Worm (Caenorhabditis elegans): ENCODE data around the gene rabs-5.

DNA sequence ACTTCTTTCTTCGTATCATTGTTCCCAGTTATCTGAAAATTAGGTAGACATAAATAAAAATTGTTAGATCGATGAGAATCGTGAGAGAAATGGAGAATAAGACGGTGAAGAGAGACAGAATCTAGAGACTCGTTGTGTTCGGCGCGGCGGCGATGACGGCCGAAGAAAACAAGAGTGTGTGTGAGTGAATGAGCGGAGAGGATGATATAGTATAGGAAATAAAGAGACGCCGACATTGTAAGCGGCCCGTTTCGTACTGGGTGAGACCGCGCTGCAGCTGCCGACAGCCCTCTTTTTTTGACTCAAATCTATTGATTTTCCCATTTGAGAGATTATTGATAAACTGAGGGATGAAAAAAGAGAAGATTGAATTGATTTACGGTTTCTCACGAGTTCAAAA is 4.8 kb upstream of the rabs-5 start, which contains the start of gene Y42H9AR.4:
- TF ChIP-seq ceh-16 (tag; optimal IDR thresholded peaks at IDR 0.05): no peak
- TF ChIP-seq unc-39 (tag; optimal IDR thresholded peaks at IDR 0.05): no peak
- TF ChIP-seq nhr-12 (tag; optimal IDR thresholded peaks at IDR 0.05): no peak
- TF ChIP-seq lin-11 (tag; optimal IDR thresholded peaks at IDR 0.05): no peak
- TF ChIP-seq mab-5 (tag; optimal IDR thresholded peaks at IDR 0.05): no peak
- TF ChIP-seq alr-1 (tag; optimal IDR thresholded peaks at IDR 0.05): no peak
- TF ChIP-seq nhr-6 (tag; optimal IDR thresholded peaks at IDR 0.05): no peak
- no peak for TF ChIP-seq mdl-1 (tag; optimal IDR thresholded peaks at IDR 0.05)
- TF ChIP-seq ceh-82 (tag; optimal IDR thresholded peaks at IDR 0.05): no peak
- no peak for TF ChIP-seq elt-1 (tag; optimal IDR thresholded peaks at IDR 0.05)
- no peak for TF ChIP-seq zag-1 (tag; optimal IDR thresholded peaks at IDR 0.05)
